Fruit fly (Drosophila melanogaster) Kc167 (cell line): ENCODE measurements around the gene CG4218.

ENCODE experiments used
- Myc ChIP-seq: fragments of >200 bp; optimal IDR thresholded peaks from 2 replicates; lab custom pipeline; 2017; ENCODE audit warnings: missing external identifiers
- Sin3A ChIP-seq: fragments of >200 bp; optimal IDR thresholded peaks from 2 replicates; lab custom pipeline; 2018; ENCODE audit warnings: missing external identifiers
- ttk ChIP-seq: sonication (Bioruptor generic); optimal IDR thresholded peaks from 2 replicates; lab custom pipeline; 2017; ENCODE audit warnings: missing external identifiers

DNA sequence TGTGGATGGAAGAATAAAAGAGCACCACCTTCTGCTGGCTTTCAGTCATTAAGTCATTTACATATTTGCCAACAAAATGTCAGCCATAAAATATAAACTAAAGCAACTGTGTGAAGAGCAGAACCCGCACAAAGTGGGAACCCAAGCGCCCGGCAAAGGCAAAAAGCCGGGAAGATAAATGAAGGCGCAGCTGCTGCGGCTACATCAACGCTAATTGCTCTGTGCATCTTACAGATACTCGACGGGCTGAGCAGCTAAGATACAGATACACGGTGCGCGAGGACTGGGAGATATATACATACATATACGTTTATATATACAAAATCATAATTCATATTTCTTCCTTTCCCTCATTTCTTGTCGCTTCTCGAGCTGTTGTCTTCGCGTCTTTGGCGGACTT is 42.2 kb downstream of the CG4218 start:
- TF ChIP-seq ttk (lab: Kevin White, UChicago) (no peak), Sin3A (lab: Kevin White, UChicago) (no peak), Myc (lab: Kevin White, UChicago) (no peak)
